Worm (Caenorhabditis elegans) whole organism, L1 larva: ENCODE measurements around the gene cyp-33D1.

Source experiments
- C04F5.9 ChIP-seq: sonication (generic microtip); optimal IDR thresholded peaks from 2 replicates; lab custom pipeline; 2016; ENCODE audit warnings: missing genetic modification characterization, missing compliant biosample characterization
- F16B12.6 ChIP-seq: fragments of 150-350 bp; optimal IDR thresholded peaks from 2 replicates; lab custom pipeline; 2014; ENCODE audit warnings: missing biosample characterization, missing genetic modification characterization
- alr-1 ChIP-seq: fragments of 200-800 bp; sonication (Bioruptor generic); optimal IDR thresholded peaks from 2 replicates; lab custom pipeline; 2018; ENCODE audit warnings: borderline replicate concordance, mild to moderate bottlenecking, missing genetic modification characterization, missing compliant biosample characterization
- aly-2 ChIP-seq: fragments of 150-350 bp; optimal IDR thresholded peaks from 2 replicates; lab custom pipeline; 2014; ENCODE audit warnings: missing biosample characterization, missing genetic modification characterization
- ama-1 ChIP-seq: fragments of 150-350 bp; optimal IDR thresholded peaks from 2 replicates; lab custom pipeline; 2014
- blmp-1 ChIP-seq: fragments of 150-350 bp; optimal IDR thresholded peaks from 2 replicates; lab custom pipeline; 2014; ENCODE audit warnings: missing biosample characterization, missing genetic modification characterization
- ceh-63 ChIP-seq: fragments of 200-800 bp; sonication (Bioruptor generic); optimal IDR thresholded peaks from 2 replicates; lab custom pipeline; 2018; ENCODE audit warnings: mild to moderate bottlenecking, missing genetic modification characterization, missing compliant biosample characterization
- ceh-8 ChIP-seq: fragments of 200-800 bp; sonication (Bioruptor generic); optimal IDR thresholded peaks from 2 replicates; lab custom pipeline; 2018; ENCODE audit warnings: mild to moderate bottlenecking, missing genetic modification characterization, moderate library complexity, missing compliant biosample characterization
- ceh-82 ChIP-seq, 3 experiments: fragments of 150-350 bp in 1 of 3; sonication (generic microtip) in 2 of 3; optimal IDR thresholded peaks; 2 replicates each; lab custom pipeline; 2014 to 2017; ENCODE audit warnings: missing biosample characterization in 3 of 3, missing genetic modification characterization in 3 of 3
- ces-1 ChIP-seq: fragments of 150-350 bp; optimal IDR thresholded peaks from 2 replicates; lab custom pipeline; 2014; ENCODE audit warnings: missing biosample characterization, missing genetic modification reagents, missing genetic modification characterization
- dpl-1 ChIP-seq, 3 experiments: fragments of 150-350 bp in 2 of 3; sonication (generic microtip) in 1 of 3; optimal IDR thresholded peaks; 2 replicates each; lab custom pipeline; 2014 to 2017; ENCODE audit warnings: missing biosample characterization in 3 of 3, missing genetic modification characterization in 3 of 3, missing genetic modification reagents in 3 of 3
- dsc-1 ChIP-seq: sonication (generic microtip); optimal IDR thresholded peaks from 2 replicates; lab custom pipeline; 2016; ENCODE audit warnings: mild to moderate bottlenecking, missing genetic modification characterization, missing compliant biosample characterization
- elt-3 ChIP-seq, 6 experiments: fragments of 150-350 bp in 1 of 6; sonication (generic microtip); optimal IDR thresholded peaks; 2 replicates each; lab custom pipeline; 2017 to 2018; ENCODE audit warnings: missing biosample characterization in 6 of 6, missing genetic modification characterization in 6 of 6, inconsistent platforms in 1 of 6
- ets-5 ChIP-seq: fragments of 200-800 bp; sonication (Bioruptor generic); IDR thresholded peaks from 2 replicates; pipeline ENCODE4 v1.3.6; 2022; ENCODE audit warnings: missing genetic modification characterization, missing compliant biosample characterization
- fkh-10 ChIP-seq: sonication (generic microtip); optimal IDR thresholded peaks from 2 replicates; lab custom pipeline; 2017; ENCODE audit warnings: missing biosample characterization, missing genetic modification reagents, missing genetic modification characterization
- fkh-4 ChIP-seq: sonication (generic microtip); optimal IDR thresholded peaks from 2 replicates; lab custom pipeline; 2016; ENCODE audit warnings: missing compliant biosample characterization, missing genetic modification characterization, borderline replicate concordance
- hlh-17 ChIP-seq: fragments of 200-800 bp; sonication (Bioruptor generic); optimal IDR thresholded peaks from 2 replicates; lab custom pipeline; 2018; ENCODE audit warnings: missing genetic modification characterization, mild to moderate bottlenecking, missing compliant biosample characterization, moderate library complexity, borderline replicate concordance
- irx-1 ChIP-seq: sonication (generic microtip); optimal IDR thresholded peaks from 2 replicates; lab custom pipeline; 2016; ENCODE audit warnings: missing genetic modification characterization, missing compliant biosample characterization
- lin-14 ChIP-seq: fragments of 200-800 bp; sonication (Bioruptor generic); optimal IDR thresholded peaks from 2 replicates; lab custom pipeline; 2018; ENCODE audit warnings: mild to moderate bottlenecking, missing genetic modification characterization, moderate library complexity, missing compliant biosample characterization
- lin-35 ChIP-seq, 2 experiments: fragments of 150-350 bp; optimal IDR thresholded peaks; 2 replicates each; lab custom pipeline; 2014; ENCODE audit warnings: missing biosample characterization in 2 of 2, missing genetic modification characterization in 2 of 2, missing genetic modification reagents in 2 of 2
- lsy-2 ChIP-seq, 2 experiments: fragments of 150-350 bp; optimal IDR thresholded peaks; 2 replicates each; lab custom pipeline; 2014; ENCODE audit warnings: missing biosample characterization in 2 of 2, missing genetic modification characterization in 2 of 2
- mab-9 ChIP-seq: fragments of 200-800 bp; sonication (Bioruptor generic); IDR thresholded peaks from 2 replicates; pipeline ENCODE4 v1.3.6; 2022; ENCODE audit warnings: missing genetic modification reagents, missing genetic modification characterization, missing compliant biosample characterization
- mef-2 ChIP-seq: fragments of 150-350 bp; optimal IDR thresholded peaks from 2 replicates; lab custom pipeline; 2014; ENCODE audit warnings: missing biosample characterization, missing genetic modification characterization
- mep-1 ChIP-seq: fragments of 150-350 bp; optimal IDR thresholded peaks from 2 replicates; lab custom pipeline; 2014; ENCODE audit warnings: missing biosample characterization, missing genetic modification characterization
- nhr-11 ChIP-seq: fragments of 150-350 bp; optimal IDR thresholded peaks from 2 replicates; lab custom pipeline; 2014; ENCODE audit warnings: missing biosample characterization, missing genetic modification characterization
- nhr-20 ChIP-seq: sonication (generic microtip); optimal IDR thresholded peaks from 2 replicates; lab custom pipeline; 2016; ENCODE audit warnings: mild to moderate bottlenecking, missing genetic modification characterization, missing compliant biosample characterization
- nhr-237 ChIP-seq: fragments of 150-350 bp; optimal IDR thresholded peaks from 2 replicates; lab custom pipeline; 2014; ENCODE audit warnings: missing biosample characterization, missing genetic modification characterization
- nhr-28 ChIP-seq: fragments of 150-350 bp; optimal IDR thresholded peaks from 2 replicates; lab custom pipeline; 2014; ENCODE audit warnings: missing biosample characterization, missing genetic modification characterization
- nhr-71 ChIP-seq: sonication (generic microtip); optimal IDR thresholded peaks from 2 replicates; lab custom pipeline; 2016; ENCODE audit warnings: mild to moderate bottlenecking, missing genetic modification characterization, moderate library complexity, missing compliant biosample characterization
- nhr-76 ChIP-seq: sonication (generic microtip); optimal IDR thresholded peaks from 2 replicates; lab custom pipeline; 2017; ENCODE audit warnings: missing biosample characterization, missing genetic modification characterization
- pax-3 ChIP-seq: fragments of 200-800 bp; sonication (Bioruptor generic); optimal IDR thresholded peaks from 2 replicates; lab custom pipeline; 2018; ENCODE audit warnings: mild to moderate bottlenecking, missing genetic modification characterization, moderate library complexity, missing compliant biosample characterization
- rnt-1 ChIP-seq: sonication (generic microtip); optimal IDR thresholded peaks from 2 replicates; lab custom pipeline; 2016; ENCODE audit warnings: mild to moderate bottlenecking, missing genetic modification characterization, moderate library complexity, missing compliant biosample characterization
- snu-23 ChIP-seq: sonication (generic microtip); optimal IDR thresholded peaks from 2 replicates; lab custom pipeline; 2016; ENCODE audit warnings: missing genetic modification characterization, missing compliant biosample characterization
- sox-4 ChIP-seq: sonication (generic microtip); optimal IDR thresholded peaks from 2 replicates; lab custom pipeline; 2016; ENCODE audit warnings: missing genetic modification characterization, missing compliant biosample characterization
- unc-62 ChIP-seq: fragments of 150-350 bp; optimal IDR thresholded peaks from 2 replicates; lab custom pipeline; 2014; ENCODE audit warnings: missing biosample characterization, missing genetic modification reagents, missing genetic modification characterization
- xbp-1 ChIP-seq: sonication (generic microtip); optimal IDR thresholded peaks from 2 replicates; lab custom pipeline; 2016; ENCODE audit warnings: missing genetic modification characterization, missing compliant biosample characterization
- zag-1 ChIP-seq: fragments of 150-350 bp; optimal IDR thresholded peaks from 2 replicates; lab custom pipeline; 2014; ENCODE audit warnings: missing biosample characterization, missing genetic modification characterization
- zip-4 ChIP-seq: fragments of 200-800 bp; sonication (Bioruptor generic); optimal IDR thresholded peaks from 2 replicates; lab custom pipeline; 2018; ENCODE audit warnings: mild to moderate bottlenecking, missing genetic modification characterization, moderate library complexity, missing compliant biosample characterization

Gene cyp-33D1

DNA sequence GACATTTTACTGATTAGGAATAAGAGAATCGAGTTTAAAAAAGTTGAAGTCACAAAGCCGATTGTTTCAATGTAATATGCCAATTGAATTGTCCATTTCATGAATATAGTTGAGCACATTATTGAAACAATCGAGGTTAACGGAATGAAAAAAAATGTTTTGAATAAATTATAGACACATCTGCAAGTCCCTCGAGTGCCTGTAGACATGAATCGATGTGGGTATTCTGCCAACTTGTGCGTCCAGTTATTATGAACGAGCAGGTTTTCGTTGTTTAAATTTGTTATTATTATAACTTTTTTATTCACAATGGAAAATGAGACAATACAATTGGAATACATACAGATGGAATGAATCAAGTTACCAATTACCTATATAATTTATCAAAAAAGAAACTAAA, 17.3 kb downstream of the cyp-33D1 start, which contains the start of gene str-99:
str-99 (minus strand) TSS at position 101 of the 400 bp plus-strand sequence.
- TF ChIP-seq alr-1 (tag; lab: Kevin White, UChicago) (no peak), ceh-63 (GFP tag; lab: Kevin White, UChicago) (no peak), nhr-71 (tag; lab: Kevin White, UChicago) (no peak), lin-14 (GFP tag; lab: Kevin White, UChicago) (no peak), irx-1 (tag; lab: Kevin White, UChicago) (no peak), C04F5.9 (tag; lab: Kevin White, UChicago) (no peak), lsy-2 (tag; optimal IDR thresholded peaks at IDR 0.05; lab: Kevin White, UChicago) (no peak), nhr-20 (tag; lab: Kevin White, UChicago) (no peak), ces-1 (no peak), nhr-11 (tag; lab: Kevin White, UChicago) (no peak), dpl-1 (GFP tag; optimal IDR thresholded peaks at IDR 0.05; lab: Kevin White, UChicago) (no peak), elt-3 (tag; optimal IDR thresholded peaks at IDR 0.05; lab: Kevin White, UChicago) (no peak), ceh-82 (tag; optimal IDR thresholded peaks at IDR 0.05; lab: Kevin White, UChicago) (no peak), mab-9 (GFP tag; lab: Robert Waterston, UW) (no peak), unc-62 (GFP tag; lab: Kevin White, UChicago) (no peak), fkh-4 (tag; lab: Kevin White, UChicago) (no peak), nhr-237 (tag; lab: Kevin White, UChicago) (no peak)

DNA sequence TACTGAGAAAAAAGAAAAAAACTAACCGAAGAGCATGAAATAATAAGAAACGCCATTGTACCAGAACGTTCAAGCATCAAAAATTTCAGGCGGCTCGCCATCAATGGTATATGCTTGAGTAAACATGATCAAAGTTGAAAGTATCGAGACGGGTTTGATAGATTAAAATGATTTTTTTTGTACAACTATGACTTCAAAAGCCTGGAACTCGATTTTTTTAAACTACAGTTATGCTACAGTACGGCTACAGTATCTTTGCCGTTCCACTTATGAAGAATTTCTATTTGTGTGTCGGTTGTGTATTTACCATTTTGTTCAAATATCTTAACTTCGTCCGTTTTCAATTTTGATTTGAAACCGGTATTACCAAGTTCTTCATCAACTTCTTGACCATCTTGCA, 20.5 kb downstream of the cyp-33D1 start, which contains the start of gene str-97:
str-97 (minus strand) TSS at position 101 of the 400 bp plus-strand sequence.
- no peak for TF ChIP-seq nhr-11 (tag; lab: Kevin White, UChicago)
- no peak for TF ChIP-seq fkh-10 (GFP tag; lab: Kevin White, UChicago)
- no peak for TF ChIP-seq zip-4
- no peak for TF ChIP-seq hlh-17 (GFP tag; lab: Kevin White, UChicago)
- TF ChIP-seq snu-23 (GFP tag; lab: Kevin White, UChicago), result no peak
- TF ChIP-seq F16B12.6, result no peak
- no peak for TF ChIP-seq ama-1 (lab: Kevin White, UChicago)
- no peak for TF ChIP-seq pax-3 (tag; lab: Kevin White, UChicago)
- no peak for TF ChIP-seq fkh-4 (tag; lab: Kevin White, UChicago)
- no peak for TF ChIP-seq blmp-1 (tag; lab: Kevin White, UChicago)
- TF ChIP-seq ceh-8, result no peak

DNA sequence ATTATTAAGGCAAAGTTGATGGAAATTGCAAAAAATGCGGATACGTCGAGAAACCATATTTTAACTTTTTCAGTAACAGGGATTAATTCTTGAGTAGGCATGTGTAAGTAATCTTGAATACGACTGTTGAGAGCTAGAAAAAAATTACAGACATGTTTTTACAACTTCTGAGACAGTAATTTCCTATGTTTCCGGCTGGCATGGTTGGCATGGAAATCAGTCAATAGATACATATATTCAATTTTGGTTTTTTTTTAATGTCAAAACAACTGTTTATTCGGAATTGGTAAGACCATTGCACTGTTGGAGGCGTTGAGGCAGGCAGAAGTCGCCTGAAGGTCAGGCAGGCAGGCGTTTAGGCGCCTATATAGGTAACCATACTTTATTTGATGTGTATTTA, 22.3 kb downstream of the cyp-33D1 start, which contains the start of gene str-254:
str-254 (minus strand) TSS at position 101 of the 400 bp plus-strand sequence.
- TF ChIP-seq dsc-1 (tag; lab: Kevin White, UChicago) (no peak), ces-1 (no peak), zag-1 (tag; lab: Kevin White, UChicago) (no peak), rnt-1 (tag; lab: Kevin White, UChicago) (no peak), aly-2 (tag; lab: Kevin White, UChicago) (no peak), lin-35 (GFP tag; optimal IDR thresholded peaks at IDR 0.05; lab: Kevin White, UChicago) (no peak), ama-1 (lab: Kevin White, UChicago) (no peak), mef-2 (tag; lab: Kevin White, UChicago) (no peak), nhr-11 (tag; lab: Kevin White, UChicago) (no peak), pax-3 (tag; lab: Kevin White, UChicago) (no peak), mep-1 (no peak), ets-5 (GFP tag; lab: Robert Waterston, UW) (no peak), elt-3 (tag; optimal IDR thresholded peaks at IDR 0.05; lab: Kevin White, UChicago) (no peak), sox-4 (tag; lab: Kevin White, UChicago) (no peak), blmp-1 (tag; lab: Kevin White, UChicago) (no peak), ceh-63 (GFP tag; lab: Kevin White, UChicago) (no peak), nhr-76 (tag; lab: Kevin White, UChicago) (no peak), xbp-1 (tag; lab: Kevin White, UChicago) (no peak), nhr-28 (no peak), fkh-4 (tag; lab: Kevin White, UChicago) (no peak)
